Worm (Caenorhabditis elegans) whole organism, early embryonic: ENCODE measurements around the gene F35B12.10.

ENCODE experiments used
- B0310.2 ChIP-seq: sonication (generic microtip); optimal IDR thresholded peaks from 2 replicates; lab custom pipeline; 2016; ENCODE audit warnings: mild to moderate bottlenecking, missing genetic modification characterization, missing compliant biosample characterization
- F13C5.2 ChIP-seq: sonication (generic microtip); optimal IDR thresholded peaks from 2 replicates; lab custom pipeline; 2017; ENCODE audit warnings: mild to moderate bottlenecking, missing genetic modification characterization, inconsistent platforms, missing compliant biosample characterization
- aly-1 ChIP-seq: sonication (generic microtip); optimal IDR thresholded peaks from 2 replicates; lab custom pipeline; 2016; ENCODE audit warnings: missing genetic modification characterization, missing compliant biosample characterization
- ama-1 ChIP-seq: fragments of 150-350 bp; optimal IDR thresholded peaks from 2 replicates; lab custom pipeline; 2014
- ceh-13 ChIP-seq: fragments of 200-800 bp; sonication (Bioruptor generic); optimal IDR thresholded peaks from 2 replicates; lab custom pipeline; 2018; ENCODE audit warnings: mild to moderate bottlenecking, missing genetic modification characterization, missing compliant biosample characterization
- ceh-36 ChIP-seq: sonication (generic microtip); optimal IDR thresholded peaks from 2 replicates; lab custom pipeline; 2016; ENCODE audit warnings: missing genetic modification characterization, inconsistent platforms, missing compliant biosample characterization
- ets-7 ChIP-seq: sonication (generic microtip); optimal IDR thresholded peaks from 2 replicates; lab custom pipeline; 2016; ENCODE audit warnings: missing genotype, missing genetic modification characterization, missing compliant biosample characterization
- flt-1 ChIP-seq: fragments of 200-800 bp; sonication (Bioruptor generic); IDR thresholded peaks from 2 replicates; pipeline ENCODE4 v1.3.6; 2022; ENCODE audit warnings: missing genetic modification characterization, missing compliant biosample characterization
- hmbx-1 ChIP-seq: sonication (generic microtip); optimal IDR thresholded peaks from 2 replicates; lab custom pipeline; 2016; ENCODE audit warnings: mild to moderate bottlenecking, missing genetic modification characterization, missing compliant biosample characterization
- hmg-4 ChIP-seq: fragments of 200-800 bp; sonication (Bioruptor generic); optimal IDR thresholded peaks from 2 replicates; lab custom pipeline; 2018; ENCODE audit warnings: mild to moderate bottlenecking, missing genetic modification characterization, missing compliant biosample characterization
- hnd-1 ChIP-seq: sonication (generic microtip); optimal IDR thresholded peaks from 2 replicates; lab custom pipeline; 2016; ENCODE audit warnings: missing genetic modification characterization, missing compliant biosample characterization
- pes-1 ChIP-seq: fragments of 200-800 bp; sonication (Bioruptor generic); IDR thresholded peaks from 2 replicates; pipeline ENCODE4 v1.3.6; 2022; ENCODE audit warnings: missing genetic modification reagents, missing genetic modification characterization, missing compliant biosample characterization
- scrt-1 ChIP-seq: fragments of 200-800 bp; sonication (Bioruptor generic); IDR thresholded peaks from 2 replicates; pipeline ENCODE4 v1.3.6; 2022; ENCODE audit warnings: missing genetic modification characterization, missing compliant biosample characterization
- sea-1 ChIP-seq: fragments of 200-800 bp; sonication (Bioruptor generic); conservative IDR thresholded peaks from 2 replicates; pipeline ENCODE4 v1.3.6; 2022; ENCODE audit warnings: missing genetic modification characterization, missing compliant biosample characterization
- tbx-11 ChIP-seq: fragments of 200-800 bp; sonication (Bioruptor generic); IDR thresholded peaks from 2 replicates; pipeline ENCODE4 v1.3.6; 2022; ENCODE audit warnings: missing genetic modification characterization, missing compliant biosample characterization
- tbx-37 ChIP-seq: fragments of 200-800 bp; sonication (Bioruptor generic); conservative IDR thresholded peaks from 2 replicates; pipeline ENCODE4 v1.3.6; 2022; ENCODE audit warnings: missing genetic modification reagents, missing genetic modification characterization, missing compliant biosample characterization
- tra-4 ChIP-seq: sonication (generic microtip); optimal IDR thresholded peaks from 2 replicates; lab custom pipeline; 2017; ENCODE audit warnings: missing genetic modification characterization, missing compliant biosample characterization

Gene F35B12.10

DNA sequence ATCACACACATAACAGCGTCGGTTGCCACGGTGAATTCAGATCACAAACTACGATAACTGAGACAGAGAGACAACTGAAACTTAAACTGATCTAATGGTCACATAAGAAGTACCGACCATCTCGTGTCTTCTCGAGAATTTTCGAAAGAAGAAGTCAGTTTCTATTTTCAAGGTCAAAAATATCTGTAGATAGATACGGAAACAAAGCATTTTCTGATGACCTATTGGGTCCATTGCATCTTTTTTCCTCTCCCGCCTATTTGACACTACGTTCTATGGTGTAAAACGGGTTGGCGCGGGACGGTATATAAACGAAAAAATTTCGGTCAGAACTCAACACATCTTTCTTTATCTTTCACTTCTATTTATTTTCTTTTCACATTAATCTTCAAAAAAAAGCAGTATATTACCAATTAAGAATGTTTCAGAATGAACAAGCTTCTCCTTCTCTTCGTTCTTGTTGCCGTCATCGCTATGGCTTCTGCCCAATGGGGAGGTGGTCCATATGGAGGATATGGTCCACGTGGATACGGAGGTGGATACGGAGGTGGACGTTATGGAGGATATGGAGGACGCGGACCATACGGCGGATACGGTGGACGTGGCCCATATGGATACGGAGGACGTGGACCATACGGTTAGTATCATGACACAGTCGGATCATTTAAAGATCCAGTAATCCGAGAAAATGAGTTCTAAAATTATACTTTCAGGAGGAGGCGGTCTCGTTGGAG lies 13.0 kb downstream of the F35B12.10 start, which contains the start of gene nlp-24:
Gene nlp-24, plus strand, starts transcription at position 429 of the 734 bp plus-strand sequence.
- TF ChIP-seq scrt-1 (GFP tag; lab: Robert Waterston, UW) (no peak), pes-1 (GFP tag; lab: Robert Waterston, UW) (no peak), flt-1 (no peak), tbx-11 (GFP tag; lab: Robert Waterston, UW) (no peak), ets-7 (tag; lab: Kevin White, UChicago) (no peak), hmg-4 (GFP tag; lab: Kevin White, UChicago) (no peak), tra-4 (no peak), hnd-1 (no peak)

DNA sequence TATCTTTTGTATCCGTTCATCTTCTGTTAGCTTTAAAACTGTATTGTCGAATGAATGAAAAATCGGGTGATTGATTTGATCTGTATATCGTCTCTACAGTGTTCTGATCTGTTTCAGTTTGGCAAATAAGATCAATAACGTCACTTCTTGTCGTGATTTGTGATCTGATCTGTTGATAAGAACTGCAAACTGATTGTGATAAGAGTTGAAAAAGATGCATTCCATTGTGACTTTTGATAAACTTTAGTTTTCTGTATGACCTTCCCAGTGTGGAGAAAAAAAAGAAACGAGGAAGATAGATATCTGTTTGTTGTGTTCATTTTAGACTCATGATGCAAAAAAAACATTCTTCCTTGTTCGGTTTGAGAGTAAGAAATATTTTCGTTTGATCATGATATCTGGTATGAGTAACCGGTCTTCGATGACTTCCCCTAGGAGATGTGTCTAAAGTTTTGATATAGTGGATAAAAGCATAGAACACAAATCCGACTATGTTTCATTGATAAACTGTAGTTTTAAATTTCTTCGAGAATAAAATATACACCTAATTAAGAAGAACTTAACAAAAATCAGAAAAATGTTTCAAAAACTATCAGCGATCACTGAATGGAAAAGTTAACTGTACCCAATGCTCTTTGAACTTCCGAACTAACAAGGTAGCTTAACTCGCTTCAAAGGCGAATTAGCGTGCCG lies 14.1 kb downstream of the F35B12.10 start:
- TF ChIP-seq aly-1 (tag; lab: Kevin White, UChicago) = no peak
- no peak for TF ChIP-seq ceh-13 (GFP tag; lab: Kevin White, UChicago)

DNA sequence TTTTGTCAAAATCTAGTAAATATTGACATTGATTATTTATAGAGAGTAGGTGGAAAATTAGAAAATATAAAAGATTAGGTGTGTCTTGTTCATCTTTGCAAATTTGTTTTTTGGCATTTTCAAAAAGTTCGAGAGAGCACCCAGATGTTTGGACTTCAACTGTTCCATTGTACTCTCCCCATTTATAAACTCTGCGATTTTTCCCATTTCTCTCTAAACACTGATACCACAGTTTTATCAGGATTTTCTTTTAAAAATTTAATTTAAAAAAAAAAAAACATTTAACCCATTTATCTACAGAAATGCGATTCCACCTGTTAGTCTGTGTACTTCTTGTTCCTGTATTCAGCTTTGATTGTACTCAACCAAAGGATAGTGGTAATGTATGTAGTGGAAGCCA lies 16.1 kb downstream of the F35B12.10 start, which contains the start of gene tag-290:
Gene tag-290, plus strand, starts transcription at position 301 of the 400 bp plus-strand sequence.
- TF ChIP-seq tbx-11 (GFP tag; lab: Robert Waterston, UW) (no peak), tra-4 (no peak), B0310.2 (no peak), flt-1 (no peak), ceh-36 (tag; lab: Kevin White, UChicago) (no peak), scrt-1 (GFP tag; lab: Robert Waterston, UW) (no peak), aly-1 (tag; lab: Kevin White, UChicago) (no peak), F13C5.2 (tag; lab: Kevin White, UChicago) (no peak), hnd-1 (no peak), ets-7 (tag; lab: Kevin White, UChicago) (no peak), pes-1 (GFP tag; lab: Robert Waterston, UW) (no peak), hmbx-1 (tag; lab: Kevin White, UChicago) (no peak), tbx-37 (GFP tag; lab: Robert Waterston, UW) (no peak), ama-1 (no peak), sea-1 (GFP tag; lab: Robert Waterston, UW) (no peak), hmg-4 (GFP tag; lab: Kevin White, UChicago) (no peak), ceh-13 (GFP tag; lab: Kevin White, UChicago) (no peak)

DNA sequence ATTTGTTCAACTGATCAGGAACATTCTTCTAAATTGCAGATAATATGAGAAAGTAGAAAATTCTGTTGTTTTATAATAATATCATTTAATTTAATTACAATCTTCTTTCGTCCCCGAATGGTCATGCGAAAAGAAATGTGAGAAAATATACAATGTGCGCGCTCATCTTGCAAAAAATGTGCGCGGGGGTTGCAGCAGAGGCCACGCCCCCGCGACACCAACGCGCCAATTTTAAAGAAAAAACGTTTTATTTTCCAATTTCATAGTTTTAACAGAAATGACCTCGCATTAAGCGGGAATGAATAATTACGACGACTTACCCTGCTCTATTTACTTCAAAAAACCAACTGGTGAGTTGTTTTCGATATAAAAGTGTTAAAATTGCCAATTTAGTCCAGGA lies 18.6 kb downstream of the F35B12.10 start, which contains the start of gene sas-5:
Gene sas-5, plus strand, starts transcription at position 257 of the 400 bp plus-strand sequence.
- TF ChIP-seq tra-4 = peak; percentile 59
- TF ChIP-seq hmbx-1 (tag; lab: Kevin White, UChicago) = peak; percentile 8
- peak; percentile 54 for TF ChIP-seq aly-1 (tag; lab: Kevin White, UChicago)
- TF ChIP-seq ama-1 = no peak
- peak; percentile 57 for TF ChIP-seq ceh-13 (GFP tag; lab: Kevin White, UChicago)
- peak; percentile 38 for TF ChIP-seq ets-7 (tag; lab: Kevin White, UChicago)
- peak; percentile 81 for TF ChIP-seq hmg-4 (GFP tag; lab: Kevin White, UChicago)
- TF ChIP-seq tbx-11 (GFP tag; lab: Robert Waterston, UW) = peak; percentile 73
- TF ChIP-seq tbx-37 (GFP tag; lab: Robert Waterston, UW) = peak; percentile 82
- peak; percentile 51 for TF ChIP-seq ceh-36 (tag; lab: Kevin White, UChicago)
- TF ChIP-seq hnd-1 = peak; percentile 65
- TF ChIP-seq F13C5.2 (tag; lab: Kevin White, UChicago) = peak; percentile 92
- TF ChIP-seq pes-1 (GFP tag; lab: Robert Waterston, UW) = peak; percentile 88
- peak; percentile 83 for TF ChIP-seq sea-1 (GFP tag; lab: Robert Waterston, UW)
- TF ChIP-seq flt-1 = no peak; the same call in 1 of the 2 replicates
- peak; percentile 64 for TF ChIP-seq B0310.2
- TF ChIP-seq scrt-1 (GFP tag; lab: Robert Waterston, UW) = no peak; the same call in 1 of the 2 replicates

DNA sequence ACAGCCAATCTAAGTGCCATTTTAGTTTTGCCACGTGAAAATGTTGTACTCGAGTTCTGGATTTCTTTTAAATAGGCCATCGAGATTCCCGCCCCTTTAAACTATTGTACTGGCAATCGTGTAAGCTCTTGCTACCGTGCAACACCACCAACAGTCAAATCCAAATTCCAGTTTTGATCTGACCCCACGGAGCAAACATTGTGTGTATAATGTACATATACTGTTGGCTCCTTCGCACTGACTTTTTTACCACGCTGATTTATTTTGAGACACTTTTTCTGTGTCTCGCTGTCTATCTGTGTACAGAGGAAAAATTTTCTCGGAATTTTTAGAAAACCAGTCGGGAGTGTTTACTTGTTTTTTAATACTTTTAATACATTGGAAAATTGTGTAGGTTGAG lies 19.0 kb downstream of the F35B12.10 start, which contains the start of gene piit-1:
Gene piit-1, minus strand, starts transcription at position 101 of the 400 bp plus-strand sequence.
- TF ChIP-seq F13C5.2 (tag; lab: Kevin White, UChicago) = no peak
- no peak for TF ChIP-seq tbx-11 (GFP tag; lab: Robert Waterston, UW)
- no peak for TF ChIP-seq flt-1
- TF ChIP-seq ceh-36 (tag; lab: Kevin White, UChicago) = no peak
- TF ChIP-seq hmbx-1 (tag; lab: Kevin White, UChicago) = no peak
- TF ChIP-seq ceh-13 (GFP tag; lab: Kevin White, UChicago) = no peak

DNA sequence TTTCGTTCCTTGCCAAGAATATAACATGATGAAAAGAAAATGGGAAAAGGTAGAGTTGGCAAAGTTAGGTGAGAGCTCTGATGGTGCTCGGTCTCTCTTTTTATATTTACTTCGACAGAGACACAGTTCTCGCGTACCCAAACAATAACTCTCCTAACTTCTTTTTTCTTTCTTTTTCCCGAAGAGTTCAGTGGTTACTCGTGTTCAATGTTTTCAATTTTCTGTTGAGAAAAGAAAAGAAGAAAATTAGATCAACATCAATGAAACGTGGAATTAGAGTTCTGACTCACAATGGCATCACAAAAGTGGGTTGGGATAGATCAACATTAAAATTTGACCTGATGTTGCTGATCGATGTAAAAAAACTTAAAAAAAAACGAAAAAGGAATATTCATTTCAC lies 22.6 kb downstream of the F35B12.10 start, which contains the start of gene idpp-16:
Gene idpp-16, minus strand, starts transcription at position 101 of the 400 bp plus-strand sequence.
- no peak for TF ChIP-seq F13C5.2 (tag; lab: Kevin White, UChicago)

DNA sequence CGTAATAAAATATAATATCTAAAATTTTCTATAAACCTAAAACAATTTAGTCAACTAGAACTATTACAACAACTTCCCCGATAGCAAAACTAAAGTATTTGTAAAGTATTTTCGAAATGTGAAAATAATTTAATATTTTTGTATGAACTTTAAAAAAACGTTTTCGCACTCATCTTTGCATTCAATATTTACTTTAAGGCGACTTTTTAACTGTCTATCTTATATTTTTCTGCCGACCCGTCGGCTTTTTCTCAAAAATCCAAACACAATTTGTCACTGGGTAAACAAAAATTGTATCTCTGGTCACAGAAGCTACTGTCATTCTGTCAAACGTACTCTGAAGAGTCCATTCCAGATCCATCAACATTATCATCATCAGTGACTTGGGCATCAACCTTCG lies 23.8 kb downstream of the F35B12.10 start:
- TF ChIP-seq ceh-13 (GFP tag; lab: Kevin White, UChicago) (no peak), tbx-37 (GFP tag; lab: Robert Waterston, UW) (no peak), hnd-1 (no peak), tra-4 (no peak), hmbx-1 (tag; lab: Kevin White, UChicago) (no peak), B0310.2 (no peak), pes-1 (GFP tag; lab: Robert Waterston, UW) (no peak), ama-1 (no peak), scrt-1 (GFP tag; lab: Robert Waterston, UW) (no peak), ets-7 (tag; lab: Kevin White, UChicago) (no peak), flt-1 (no peak), tbx-11 (GFP tag; lab: Robert Waterston, UW) (no peak), hmg-4 (GFP tag; lab: Kevin White, UChicago) (no peak), ceh-36 (tag; lab: Kevin White, UChicago) (no peak), F13C5.2 (tag; lab: Kevin White, UChicago) (no peak), sea-1 (GFP tag; lab: Robert Waterston, UW) (no peak), aly-1 (tag; lab: Kevin White, UChicago) (no peak)
